Worm (Caenorhabditis elegans) whole organism, late embryonic: Measurements from ENCODE around the gene tmd-2.

Experiments
- F13H6.1 ChIP-seq: sonication (generic microtip); optimal IDR thresholded peaks from 2 replicates; lab custom pipeline; 2016; ENCODE audit warnings: missing genetic modification characterization, missing compliant biosample characterization
- ama-1 ChIP-seq: fragments of 150-350 bp; optimal IDR thresholded peaks from 2 replicates; lab custom pipeline; 2014
- ceh-22 ChIP-seq: sonication (generic microtip); optimal IDR thresholded peaks from 2 replicates; lab custom pipeline; 2017; ENCODE audit warnings: missing biosample characterization, missing genetic modification characterization
- ceh-24 ChIP-seq: sonication (generic microtip); optimal IDR thresholded peaks from 2 replicates; lab custom pipeline; 2016; ENCODE audit warnings: mild to moderate bottlenecking, missing genetic modification characterization, missing compliant biosample characterization
- ceh-30 ChIP-seq: fragments of 150-350 bp; optimal IDR thresholded peaks from 2 replicates; lab custom pipeline; 2014; ENCODE audit warnings: missing biosample characterization, missing genetic modification characterization
- elt-2 ChIP-seq: sonication (generic microtip); optimal IDR thresholded peaks from 2 replicates; lab custom pipeline; 2016; ENCODE audit warnings: missing genetic modification reagents, missing genetic modification characterization, missing compliant biosample characterization
- madf-2 ChIP-seq: sonication (generic microtip); optimal IDR thresholded peaks from 2 replicates; lab custom pipeline; 2017; ENCODE audit warnings: missing genetic modification characterization, missing compliant biosample characterization
- nhr-11 ChIP-seq: fragments of 150-350 bp; optimal IDR thresholded peaks from 2 replicates; lab custom pipeline; 2014; ENCODE audit warnings: missing biosample characterization, missing genetic modification characterization
- nhr-232 ChIP-seq: sonication (generic microtip); optimal IDR thresholded peaks from 2 replicates; lab custom pipeline; 2016; ENCODE audit warnings: missing genetic modification characterization, missing compliant biosample characterization
- pag-3 ChIP-seq: sonication (generic microtip); optimal IDR thresholded peaks from 2 replicates; lab custom pipeline; 2016; ENCODE audit warnings: missing compliant biosample characterization, missing genetic modification characterization, borderline replicate concordance
- pha-4 ChIP-seq: fragments of 150-350 bp; optimal IDR thresholded peaks from 2 replicates; lab custom pipeline; 2018; ENCODE audit warnings: missing biosample characterization, missing genetic modification reagents, missing genetic modification characterization
- sox-2 ChIP-seq: fragments of 200-800 bp; sonication (Bioruptor generic); IDR thresholded peaks from 2 replicates; pipeline ENCODE4 v1.3.6; 2022; ENCODE audit warnings: missing genetic modification reagents, missing genetic modification characterization, missing compliant biosample characterization
- tbx-7 ChIP-seq: sonication (generic microtip); optimal IDR thresholded peaks from 2 replicates; lab custom pipeline; 2016; ENCODE audit warnings: missing genotype, missing genetic modification characterization, missing compliant biosample characterization
- ztf-16 ChIP-seq: sonication (generic microtip); optimal IDR thresholded peaks from 2 replicates; lab custom pipeline; 2017; ENCODE audit warnings: missing genetic modification characterization, missing compliant biosample characterization

DNA sequence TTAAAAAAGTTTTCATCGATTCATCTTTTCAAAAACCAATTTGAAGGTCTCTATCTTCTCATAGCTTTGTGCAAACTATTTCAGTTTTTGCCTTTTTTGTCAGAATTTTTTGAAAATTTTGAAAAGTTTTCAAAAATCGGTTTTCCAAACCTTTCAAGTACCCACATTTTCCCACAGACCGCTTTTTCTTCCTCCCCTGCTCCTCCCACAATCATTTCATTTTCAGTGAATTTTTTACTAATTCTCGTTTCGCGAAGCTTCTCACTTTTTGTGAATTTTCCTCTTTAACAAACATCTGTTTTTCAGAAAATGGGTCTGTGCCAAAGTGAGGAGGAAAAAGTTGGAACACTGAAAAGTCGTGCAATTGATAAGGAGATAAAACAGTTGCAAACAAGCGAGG lies 36.2 kb downstream of the tmd-2 start, which contains the start of gene gpa-2:
- TF ChIP-seq ceh-22 (tag; lab: Kevin White, UChicago) = no peak
- TF ChIP-seq pha-4 (tag; lab: Kevin White, UChicago) = no peak
- TF ChIP-seq madf-2 (tag; lab: Kevin White, UChicago) = no peak
- TF ChIP-seq tbx-7 (tag; lab: Kevin White, UChicago) = no peak
- no peak for TF ChIP-seq nhr-11
- no peak for TF ChIP-seq elt-2 (tag; lab: Kevin White, UChicago)
- no peak for TF ChIP-seq F13H6.1 (tag; lab: Kevin White, UChicago)
- TF ChIP-seq ceh-30 (tag; lab: Kevin White, UChicago) = no peak
- TF ChIP-seq nhr-232 = no peak
- no peak for TF ChIP-seq ama-1 (lab: Kevin White, UChicago)
- no peak for TF ChIP-seq ceh-24 (tag; lab: Kevin White, UChicago)
- TF ChIP-seq ztf-16 (tag; lab: Kevin White, UChicago) = no peak
- TF ChIP-seq pag-3 (tag; lab: Kevin White, UChicago) = no peak
- TF ChIP-seq sox-2 = no peak
